Worm (Caenorhabditis elegans): ENCODE measurements around the gene srx-4.

ce11 chrV:654402-654801 lies 38.2 kb downstream of the srx-4 start, which contains the start of gene srj-6:
- TF ChIP-seq sptf-1 (tag; optimal IDR thresholded peaks at IDR 0.05) (no peak), nhr-28 (tag; optimal IDR thresholded peaks at IDR 0.05) (no peak), ces-1 (GFP tag; optimal IDR thresholded peaks at IDR 0.05) (no peak), lin-32 (GFP tag; optimal IDR thresholded peaks at IDR 0.05) (no peak), ceh-83 (GFP tag; optimal IDR thresholded peaks at IDR 0.05) (no peak), pha-4 (tag; optimal IDR thresholded peaks at IDR 0.05) (no peak), blmp-1 (tag; optimal IDR thresholded peaks at IDR 0.05) (no peak), unc-62 (GFP tag; optimal IDR thresholded peaks at IDR 0.05) (no peak), nhr-237 (tag; optimal IDR thresholded peaks at IDR 0.05) (no peak), ceh-43 (GFP tag; optimal IDR thresholded peaks at IDR 0.05) (no peak), ztf-11 (tag; optimal IDR thresholded peaks at IDR 0.05) (no peak), zip-8 (tag; optimal IDR thresholded peaks at IDR 0.05) (no peak), lsy-2 (tag; optimal IDR thresholded peaks at IDR 0.05) (no peak), unc-39 (tag; optimal IDR thresholded peaks at IDR 0.05) (no peak)
